Worm (Caenorhabditis elegans) whole organism, mixed stage, embryonic: ENCODE data around the gene Y62H9A.14.
A peak's percentile ranks its signal among the peaks of the same experiment; 100 is the strongest.

ENCODE experiments used
- ceh-39 ChIP-seq: fragments of 150-350 bp; optimal IDR thresholded peaks from 2 replicates; lab custom pipeline; 2014; ENCODE audit warnings: missing biosample characterization, missing genetic modification characterization
- elt-3 ChIP-seq: fragments of 150-350 bp; optimal IDR thresholded peaks from 2 replicates; lab custom pipeline; 2014; ENCODE audit warnings: missing biosample characterization, missing genetic modification characterization
- lsy-2 ChIP-seq: fragments of 150-350 bp; optimal IDR thresholded peaks from 2 replicates; lab custom pipeline; 2014; ENCODE audit warnings: missing biosample characterization, missing genetic modification characterization
- mep-1 ChIP-seq: fragments of 150-350 bp; optimal IDR thresholded peaks from 2 replicates; lab custom pipeline; 2017; ENCODE audit warnings: missing biosample characterization, missing genetic modification reagents, missing genetic modification characterization, inconsistent platforms
- nhr-2 ChIP-seq: fragments of 150-350 bp; optimal IDR thresholded peaks from 2 replicates; lab custom pipeline; 2014; ENCODE audit warnings: missing biosample characterization, missing genetic modification characterization
- nhr-237 ChIP-seq: fragments of 150-350 bp; optimal IDR thresholded peaks from 2 replicates; lab custom pipeline; 2014; ENCODE audit warnings: missing biosample characterization, missing genetic modification characterization
- pha-4 ChIP-seq: fragments of 150-350 bp; optimal IDR thresholded peaks from 2 replicates; lab custom pipeline; 2018; ENCODE audit warnings: missing biosample characterization, missing genetic modification reagents, missing genetic modification characterization
- snpc-4 ChIP-seq: fragments of 150-350 bp; optimal IDR thresholded peaks from 2 replicates; lab custom pipeline; 2014; ENCODE audit warnings: missing biosample characterization, missing genetic modification characterization
- unc-62 ChIP-seq: fragments of 150-350 bp; optimal IDR thresholded peaks from 2 replicates; lab custom pipeline; 2014; ENCODE audit warnings: missing biosample characterization, missing genetic modification reagents, missing genetic modification characterization
- ztf-11 ChIP-seq: fragments of 150-350 bp; optimal IDR thresholded peaks from 2 replicates; lab custom pipeline; 2014; ENCODE audit warnings: missing biosample characterization, missing genetic modification characterization

ce11 chrX:11946788-11947463 lies 25.9 kb downstream of the Y62H9A.14 start, which contains the start of gene nfya-1:
- TF ChIP-seq ceh-39 (tag; lab: Kevin White, UChicago) (peak; percentile 59), snpc-4 (tag; lab: Kevin White, UChicago) (no peak), lsy-2 (no peak), mep-1 (tag; lab: Kevin White, UChicago) (peak; percentile 38), unc-62 (GFP tag; lab: Kevin White, UChicago) (no peak), elt-3 (tag; lab: Kevin White, UChicago) (no peak), nhr-237 (tag; lab: Kevin White, UChicago) (no peak), nhr-2 (tag; lab: Kevin White, UChicago) (no peak), ztf-11 (tag; lab: Kevin White, UChicago) (no peak), pha-4 (peak; percentile 28)
